Fruit fly (Drosophila melanogaster): ENCODE results near the gene CG13907.

CG13907 gene

DNA sequence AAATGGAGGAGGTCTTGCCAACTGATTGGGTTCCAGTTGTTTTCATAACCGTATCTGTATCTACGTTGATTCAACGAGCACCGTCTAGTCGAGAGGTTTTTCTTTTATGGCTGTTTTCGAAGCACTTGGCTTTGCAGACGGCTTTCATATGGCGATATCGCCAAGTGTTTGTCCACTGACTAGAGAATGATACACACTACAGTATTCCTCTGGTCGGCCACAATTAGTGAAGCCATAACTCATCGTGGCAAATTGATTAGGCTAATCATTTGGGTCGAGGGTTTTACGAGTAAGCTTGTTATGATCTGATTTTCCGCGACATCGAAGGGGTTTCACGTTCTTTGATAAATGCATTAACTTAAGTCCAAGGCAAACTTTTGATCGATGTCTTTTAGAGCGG, 5.2 kb downstream of the CG13907 start (continued):
- peak; percentile 13 for TF ChIP-seq grn (GFP tag; optimal IDR thresholded peaks at IDR 0.05)
- TF ChIP-seq CG9727 (GFP tag; optimal IDR thresholded peaks at IDR 0.05) = no peak
- no peak for TF ChIP-seq org-1 (GFP tag; optimal IDR thresholded peaks at IDR 0.05)
- TF ChIP-seq CG10543 (GFP tag; optimal IDR thresholded peaks at IDR 0.05) = peak; percentile 16
- peak; percentile 7 for TF ChIP-seq HmgZ (tag; optimal IDR thresholded peaks at IDR 0.05)
- no peak for TF ChIP-seq amos (GFP tag; IDR thresholded peaks at IDR 0.05; ENCODE audit: partially characterized antibody)
- TF ChIP-seq lilli (GFP tag; optimal IDR thresholded peaks at IDR 0.05) = no peak
- TF ChIP-seq CG6791 (GFP tag; IDR thresholded peaks at IDR 0.05; ENCODE audit: partially characterized antibody) = no peak
- no peak for TF ChIP-seq CG11093 (GFP tag; IDR thresholded peaks at IDR 0.05)
- no peak for TF ChIP-seq aop (GFP tag; IDR thresholded peaks at IDR 0.05)
- no peak for TF ChIP-seq NC2α (GFP tag; optimal IDR thresholded peaks at IDR 0.05)
- 0 out of 2 replicates have a peak, but pooled peaks have one; percentile 18 for TF ChIP-seq stc (GFP tag; IDR thresholded peaks at IDR 0.05)
- no peak for TF ChIP-seq eyg (GFP tag; optimal IDR thresholded peaks at IDR 0.05)
- no peak for TF ChIP-seq D19A (tag; optimal IDR thresholded peaks at IDR 0.05)
- TF ChIP-seq cg (GFP tag; optimal IDR thresholded peaks at IDR 0.05) = no peak
- no peak for TF ChIP-seq Kr (GFP tag; optimal IDR thresholded peaks at IDR 0.05)
- TF ChIP-seq mirr (GFP tag; optimal IDR thresholded peaks at IDR 0.05) = peak; percentile 83
- no peak for TF ChIP-seq CG3847 (GFP tag; IDR thresholded peaks at IDR 0.05)
- TF ChIP-seq CG1832 (GFP tag; optimal IDR thresholded peaks at IDR 0.05) = no peak
- no peak for TF ChIP-seq CG17359 (tag; optimal IDR thresholded peaks at IDR 0.05)
- no peak for TF ChIP-seq cato (GFP tag; optimal IDR thresholded peaks at IDR 0.05; ENCODE audit: borderline replicate concordance)
- no peak for TF ChIP-seq CG2199 (GFP tag; IDR thresholded peaks at IDR 0.05)
- no peak for TF ChIP-seq toy (GFP tag; IDR thresholded peaks at IDR 0.05)
- TF ChIP-seq CG13894 (tag; optimal IDR thresholded peaks at IDR 0.05) = no peak
- no peak for TF ChIP-seq CG8281 (tag; optimal IDR thresholded peaks at IDR 0.05)
- TF ChIP-seq CG1603 (tag; optimal IDR thresholded peaks at IDR 0.05) = no peak
- TF ChIP-seq lab (GFP tag; optimal IDR thresholded peaks at IDR 0.05) = peak; percentile 62
- TF ChIP-seq CG10979 (tag; optimal IDR thresholded peaks at IDR 0.05) = no peak
- TF ChIP-seq nerfin-1 (tag; optimal IDR thresholded peaks at IDR 0.05) = no peak
- TF ChIP-seq inv (GFP tag; IDR thresholded peaks at IDR 0.05; ENCODE audit: partially characterized antibody) = no peak
- no peak for TF ChIP-seq CG1024 (GFP tag; IDR thresholded peaks at IDR 0.05)
- TF ChIP-seq Nf-YC (tag; optimal IDR thresholded peaks at IDR 0.05) = no peak
- TF ChIP-seq CG4617 (GFP tag; optimal IDR thresholded peaks at IDR 0.05; ENCODE audit: borderline replicate concordance) = no peak
- TF ChIP-seq unc-4 (GFP tag; IDR thresholded peaks at IDR 0.05; ENCODE audit: partially characterized antibody) = no peak
- no peak for TF ChIP-seq crol (GFP tag; IDR thresholded peaks at IDR 0.05)
- no peak for TF ChIP-seq Sox102F (GFP tag; optimal IDR thresholded peaks at IDR 0.05)
- TF ChIP-seq CG17829 (tag; optimal IDR thresholded peaks at IDR 0.05) = no peak
- no peak for TF ChIP-seq zen2 (GFP tag; IDR thresholded peaks at IDR 0.05; ENCODE audit: partially characterized antibody)
- TF ChIP-seq sug (tag; optimal IDR thresholded peaks at IDR 0.05) = peak; percentile 84
- no peak for TF ChIP-seq vvl (GFP tag; IDR thresholded peaks at IDR 0.05)
- TF ChIP-seq sens-2 (GFP tag; IDR thresholded peaks at IDR 0.05) = no peak
- TF ChIP-seq oc (tag; optimal IDR thresholded peaks at IDR 0.05) = no peak
- no peak for TF ChIP-seq CG2889 (GFP tag; IDR thresholded peaks at IDR 0.05)
- no peak for TF ChIP-seq chn (GFP tag; optimal IDR thresholded peaks at IDR 0.05)
- no peak for TF ChIP-seq onecut (GFP tag; IDR thresholded peaks at IDR 0.05)
- no peak for TF ChIP-seq sima (GFP tag; optimal IDR thresholded peaks at IDR 0.05)
- peak; percentile 14 for TF ChIP-seq CG17912 (GFP tag; optimal IDR thresholded peaks at IDR 0.05)
- no peak for TF ChIP-seq hbn (GFP tag; IDR thresholded peaks at IDR 0.05; ENCODE audit: partially characterized antibody)
- TF ChIP-seq Dip2 (GFP tag; IDR thresholded peaks at IDR 0.05) = no peak
- TF ChIP-seq CG7786 (GFP tag; optimal IDR thresholded peaks at IDR 0.05) = no peak
- TF ChIP-seq Med (GFP tag) = no peak
